Worm (Caenorhabditis elegans) whole organism, young adult: ENCODE measurements around the gene C45B2.8.

ENCODE experiments used
- C17E4.6 ChIP-seq: fragments of 200-800 bp; sonication (Bioruptor generic); IDR thresholded peaks from 2 replicates; pipeline ENCODE4 v1.3.6; 2022; ENCODE audit warnings: missing genetic modification reagents, missing genetic modification characterization, missing compliant biosample characterization
- D2030.7 ChIP-seq: fragments of 200-800 bp; sonication (Bioruptor generic); IDR thresholded peaks from 2 replicates; pipeline ENCODE4 v1.3.6; 2022; ENCODE audit warnings: missing genetic modification reagents, missing genetic modification characterization, missing compliant biosample characterization
- F22D6.2 ChIP-seq: sonication (generic microtip); optimal IDR thresholded peaks from 2 replicates; lab custom pipeline; 2016; ENCODE audit warnings: mild to moderate bottlenecking, missing genetic modification characterization, missing compliant biosample characterization
- F33H1.4 ChIP-seq: fragments of 200-800 bp; sonication (Bioruptor generic); IDR thresholded peaks from 2 replicates; pipeline ENCODE4 v1.3.6; 2022; ENCODE audit warnings: missing genetic modification reagents, missing genetic modification characterization, missing compliant biosample characterization
- F52B5.7 ChIP-seq: sonication (generic microtip); optimal IDR thresholded peaks from 2 replicates; lab custom pipeline; 2016; ENCODE audit warnings: mild to moderate bottlenecking, missing genetic modification characterization, missing compliant biosample characterization
- F57A8.1 ChIP-seq: fragments of 200-800 bp; sonication (Bioruptor generic); optimal IDR thresholded peaks from 2 replicates; lab custom pipeline; 2018; ENCODE audit warnings: mild to moderate bottlenecking, missing genetic modification characterization, moderate library complexity, missing compliant biosample characterization
- K11D2.4 ChIP-seq: fragments of 200-800 bp; sonication (Bioruptor generic); IDR thresholded peaks from 2 replicates; pipeline ENCODE4 v1.3.6; 2022; ENCODE audit warnings: missing genetic modification reagents, missing genetic modification characterization, missing compliant biosample characterization
- Y53F4B.3 ChIP-seq: fragments of 200-800 bp; sonication (Bioruptor generic); IDR thresholded peaks from 2 replicates; pipeline ENCODE4 v1.3.6; 2022; ENCODE audit warnings: missing genetic modification reagents, missing genetic modification characterization, missing compliant biosample characterization
- Y53G8AR.9 ChIP-seq: fragments of 200-800 bp; sonication (Bioruptor generic); conservative IDR thresholded peaks from 2 replicates; pipeline ENCODE4 v1.3.6; 2022; ENCODE audit warnings: missing genetic modification reagents, missing genetic modification characterization, missing compliant biosample characterization
- Y56A3A.18 ChIP-seq: fragments of 200-800 bp; sonication (Bioruptor generic); IDR thresholded peaks from 2 replicates; pipeline ENCODE4 v1.3.6; 2022; ENCODE audit warnings: missing genetic modification reagents, missing genetic modification characterization, missing compliant biosample characterization
- ama-1 ChIP-seq, 3 experiments: fragments of 150-350 bp in 1 of 3; sonication (generic microtip) in 2 of 3; optimal IDR thresholded peaks; 2 replicates each; lab custom pipeline; 2014 to 2018; ENCODE audit warnings: missing biosample characterization in 2 of 3, missing genetic modification characterization in 2 of 3, missing genetic modification reagents in 2 of 3
- atf-7 ChIP-seq: sonication (generic microtip); optimal IDR thresholded peaks from 2 replicates; lab custom pipeline; 2017; ENCODE audit warnings: mild to moderate bottlenecking, missing genetic modification characterization, missing compliant biosample characterization
- attf-3 ChIP-seq: fragments of 200-800 bp; sonication (Bioruptor generic); conservative IDR thresholded peaks from 2 replicates; pipeline ENCODE4 v1.3.6; 2022; ENCODE audit warnings: missing genetic modification reagents, missing genetic modification characterization, missing compliant biosample characterization
- attf-5 ChIP-seq: fragments of 200-800 bp; sonication (Bioruptor generic); optimal IDR thresholded peaks from 2 replicates; lab custom pipeline; 2018; ENCODE audit warnings: mild to moderate bottlenecking, missing genetic modification characterization, missing compliant biosample characterization
- attf-6 ChIP-seq: fragments of 200-800 bp; sonication (Bioruptor generic); IDR thresholded peaks from 2 replicates; pipeline ENCODE4 v1.3.6; 2022; ENCODE audit warnings: missing genetic modification reagents, missing genetic modification characterization, missing compliant biosample characterization
- dpff-1 ChIP-seq: sonication (generic microtip); optimal IDR thresholded peaks from 2 replicates; lab custom pipeline; 2017; ENCODE audit warnings: mild to moderate bottlenecking, missing genetic modification characterization, missing compliant biosample characterization
- egl-18 ChIP-seq: fragments of 200-800 bp; sonication (Bioruptor generic); IDR thresholded peaks from 2 replicates; pipeline ENCODE4 v1.3.6; 2022; ENCODE audit warnings: missing genetic modification reagents, missing genetic modification characterization, missing compliant biosample characterization
- egl-44 ChIP-seq: fragments of 200-800 bp; sonication (Bioruptor generic); IDR thresholded peaks from 2 replicates; pipeline ENCODE4 v1.3.6; 2022; ENCODE audit warnings: missing genetic modification reagents, missing genetic modification characterization, missing compliant biosample characterization
- egrh-3 ChIP-seq: fragments of 200-800 bp; sonication (Bioruptor generic); IDR thresholded peaks from 2 replicates; pipeline ENCODE4 v1.3.6; 2022; ENCODE audit warnings: missing genetic modification reagents, missing genetic modification characterization, missing compliant biosample characterization
- ekl-4 ChIP-seq: fragments of 200-800 bp; sonication (Bioruptor generic); IDR thresholded peaks from 2 replicates; pipeline ENCODE4 v1.3.6; 2022; ENCODE audit warnings: missing genetic modification reagents, missing genetic modification characterization, missing compliant biosample characterization
- fkh-3 ChIP-seq: sonication (generic microtip); optimal IDR thresholded peaks from 2 replicates; lab custom pipeline; 2016; ENCODE audit warnings: mild to moderate bottlenecking, missing genetic modification characterization, missing compliant biosample characterization
- lag-1 ChIP-seq: fragments of 200-800 bp; sonication (Bioruptor generic); IDR thresholded peaks from 2 replicates; pipeline ENCODE4 v1.3.6; 2022; ENCODE audit warnings: missing genetic modification reagents, missing genetic modification characterization, missing compliant biosample characterization
- let-607 ChIP-seq, 2 experiments: fragments of 200-800 bp in 1 of 2; sonication (Bioruptor generic) in 1 of 2; sonication (generic microtip) in 1 of 2; optimal IDR thresholded peaks; 2 replicates each; lab custom pipeline; 2016 to 2018; ENCODE audit warnings: mild to moderate bottlenecking in 2 of 2, missing compliant biosample characterization in 2 of 2, missing genetic modification characterization in 2 of 2, moderate library complexity in 2 of 2, missing genotype in 1 of 2
- lin-35 ChIP-seq, 3 experiments: fragments of 150-350 bp in 2 of 3; sonication (generic microtip) in 1 of 3; optimal IDR thresholded peaks; 2 replicates each; lab custom pipeline; 2014 to 2018; ENCODE audit warnings: missing biosample characterization in 3 of 3, missing genetic modification characterization in 3 of 3, missing genetic modification reagents in 3 of 3
- lin-40 ChIP-seq: sonication (generic microtip); optimal IDR thresholded peaks from 2 replicates; lab custom pipeline; 2016; ENCODE audit warnings: missing genetic modification characterization, mild to moderate bottlenecking, missing compliant biosample characterization, missing genotype, missing genetic modification reagents
- lin-54 ChIP-seq: fragments of 200-800 bp; sonication (Bioruptor generic); optimal IDR thresholded peaks from 2 replicates; lab custom pipeline; 2018; ENCODE audit warnings: mild to moderate bottlenecking, missing genetic modification characterization, missing compliant biosample characterization
- lir-1 ChIP-seq: fragments of 200-800 bp; sonication (Bioruptor generic); conservative IDR thresholded peaks from 2 replicates; pipeline ENCODE4 v1.3.6; 2022; ENCODE audit warnings: missing genetic modification reagents, missing genetic modification characterization, missing compliant biosample characterization
- lsy-27 ChIP-seq: sonication (generic microtip); optimal IDR thresholded peaks from 2 replicates; lab custom pipeline; 2017; ENCODE audit warnings: missing genetic modification characterization, mild to moderate bottlenecking, missing compliant biosample characterization, antibody characterized with exemption, missing genotype, borderline replicate concordance; ENCODE audit not compliant: insufficient read depth
- madf-8 ChIP-seq: fragments of 200-800 bp; sonication (Bioruptor generic); conservative IDR thresholded peaks from 2 replicates; pipeline ENCODE4 v1.3.6; 2022; ENCODE audit warnings: missing genetic modification reagents, missing genetic modification characterization, missing compliant biosample characterization
- mcd-1 ChIP-seq: fragments of 200-800 bp; sonication (Bioruptor generic); IDR thresholded peaks from 2 replicates; pipeline ENCODE4 v1.3.6; 2022; ENCODE audit warnings: missing genetic modification reagents, missing genetic modification characterization, missing compliant biosample characterization
- mel-28 ChIP-seq: sonication (generic microtip); optimal IDR thresholded peaks from 2 replicates; lab custom pipeline; 2016; ENCODE audit warnings: borderline replicate concordance, mild to moderate bottlenecking, missing genetic modification characterization, missing compliant biosample characterization
- mes-4 ChIP-seq: sonication (generic microtip); optimal IDR thresholded peaks from 2 replicates; lab custom pipeline; 2016; ENCODE audit warnings: missing genotype, missing genetic modification characterization, missing compliant biosample characterization
- nfya-2 ChIP-seq: fragments of 200-800 bp; sonication (Bioruptor generic); IDR thresholded peaks from 2 replicates; pipeline ENCODE4 v1.3.6; 2022; ENCODE audit warnings: missing genetic modification reagents, missing genetic modification characterization, missing compliant biosample characterization
- rcor-1 ChIP-seq: fragments of 200-800 bp; sonication (Bioruptor generic); IDR thresholded peaks from 2 replicates; pipeline ENCODE4 v1.3.6; 2022; ENCODE audit warnings: missing genetic modification reagents, missing genetic modification characterization, missing compliant biosample characterization
- rec-8 ChIP-seq, 2 experiments: sonication (generic microtip); optimal IDR thresholded peaks; 2 replicates each; lab custom pipeline; 2016; ENCODE audit warnings: mild to moderate bottlenecking in 2 of 2, missing genetic modification characterization in 2 of 2, missing genetic modification reagents in 2 of 2, missing genotype in 2 of 2, missing biosample characterization in 1 of 2, missing compliant biosample characterization in 1 of 2, moderate library complexity in 1 of 2
- sdz-38 ChIP-seq: sonication (generic microtip); optimal IDR thresholded peaks from 2 replicates; lab custom pipeline; 2016; ENCODE audit warnings: missing genotype, missing genetic modification characterization, missing compliant biosample characterization
- snpc-1.1 ChIP-seq: sonication (generic microtip); optimal IDR thresholded peaks from 2 replicates; lab custom pipeline; 2017; ENCODE audit warnings: missing genetic modification characterization, mild to moderate bottlenecking, missing compliant biosample characterization, antibody characterized with exemption, moderate library complexity, missing genotype, missing genetic modification reagents; ENCODE audit not compliant: insufficient read depth
- snpc-1.3 ChIP-seq: sonication (generic microtip); optimal IDR thresholded peaks from 2 replicates; lab custom pipeline; 2017; ENCODE audit warnings: missing genetic modification characterization, mild to moderate bottlenecking, missing compliant biosample characterization, antibody characterized with exemption, moderate library complexity, missing genotype, missing genetic modification reagents; ENCODE audit not compliant: insufficient read depth
- snpc-3.4 ChIP-seq: sonication (generic microtip); optimal IDR thresholded peaks from 2 replicates; lab custom pipeline; 2017; ENCODE audit warnings: missing genetic modification characterization, mild to moderate bottlenecking, missing compliant biosample characterization, antibody characterized with exemption, moderate library complexity, missing genotype, missing genetic modification reagents
- snpc-4 ChIP-seq, 5 experiments: fragments of 150-350 bp in 1 of 5; sonication (generic microtip) in 4 of 5; optimal IDR thresholded peaks; 2 replicates each; lab custom pipeline; 2014 to 2018; ENCODE audit warnings: missing genetic modification characterization in 5 of 5, missing biosample characterization in 3 of 5, antibody characterized with exemption in 2 of 5, mild to moderate bottlenecking in 2 of 5, missing compliant biosample characterization in 2 of 5, missing genotype in 2 of 5, moderate library complexity in 2 of 5, missing genetic modification reagents in 1 of 5
- sptf-2 ChIP-seq: fragments of 200-800 bp; sonication (Bioruptor generic); optimal IDR thresholded peaks from 2 replicates; lab custom pipeline; 2018; ENCODE audit warnings: mild to moderate bottlenecking, missing genetic modification characterization, missing compliant biosample characterization
- xnd-1 ChIP-seq: sonication (generic microtip); optimal IDR thresholded peaks from 2 replicates; lab custom pipeline; 2016; ENCODE audit warnings: missing genotype, missing genetic modification reagents, missing genetic modification characterization, missing compliant biosample characterization
- ztf-25 ChIP-seq: fragments of 200-800 bp; sonication (Bioruptor generic); IDR thresholded peaks from 2 replicates; pipeline ENCODE4 v1.3.6; 2022; ENCODE audit warnings: missing genetic modification reagents, missing genetic modification characterization, missing compliant biosample characterization
- ztf-28 ChIP-seq: fragments of 200-800 bp; sonication (Bioruptor generic); IDR thresholded peaks from 2 replicates; pipeline ENCODE4 v1.3.6; 2022; ENCODE audit warnings: missing genetic modification reagents, missing genetic modification characterization, missing compliant biosample characterization
- ztf-6 ChIP-seq: fragments of 200-800 bp; sonication (Bioruptor generic); IDR thresholded peaks from 2 replicates; pipeline ENCODE4 v1.3.6; 2022; ENCODE audit warnings: missing genetic modification reagents, missing genetic modification characterization, missing compliant biosample characterization

The C45B2.8 gene

DNA sequence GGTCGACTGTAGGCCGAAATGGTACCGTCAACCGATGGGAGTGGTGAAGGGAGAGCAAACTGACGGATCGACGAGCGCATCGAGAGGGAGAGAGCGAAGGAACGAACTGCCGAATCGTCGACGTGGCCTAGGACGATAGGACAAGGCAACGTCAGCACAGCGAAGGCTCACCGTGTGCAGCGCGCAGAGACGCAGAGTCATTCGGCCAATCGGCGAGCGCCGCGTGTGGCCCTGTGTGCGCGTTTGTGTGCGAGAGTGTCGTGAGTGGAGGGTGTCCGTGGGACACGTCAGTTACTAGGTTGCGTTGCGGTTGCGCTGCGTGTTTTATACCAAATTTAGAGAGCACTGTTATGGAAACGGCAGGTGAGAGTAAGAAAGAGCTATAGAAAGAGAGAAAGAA, 4.2 kb downstream of the C45B2.8 start, which contains the start of gene hsp-3:
Gene hsp-3, minus strand, starts transcription at position 158 of the 400 bp plus-strand sequence.
- TF ChIP-seq lir-1 (peak; percentile 95), fkh-3 (peak; percentile 31), F52B5.7 (peak; percentile 76), F57A8.1 (GFP tag; lab: Kevin White, UChicago) (no peak), let-607 (tag; optimal IDR thresholded peaks at IDR 0.05; lab: Kevin White, UChicago) (peak; percentile 100), Y53F4B.3 (GFP tag; lab: Robert Waterston, UW) (no peak), nfya-2 (GFP tag; lab: Robert Waterston, UW) (peak; percentile 99), Y53G8AR.9 (GFP tag; lab: Robert Waterston, UW) (peak; percentile 94), madf-8 (GFP tag; lab: Robert Waterston, UW) (no peak), mcd-1 (peak; percentile 92), ztf-6 (peak; percentile 85), attf-5 (GFP tag; lab: Kevin White, UChicago) (peak; percentile 96), lag-1 (GFP tag; lab: Robert Waterston, UW) (no peak), attf-3 (GFP tag; lab: Robert Waterston, UW) (0 out of 2 replicates have a peak, but pooled peaks have one; percentile 15), snpc-1.3 (tag; lab: Kevin White, UChicago) (no peak), lsy-27 (tag; lab: Kevin White, UChicago) (no peak), ztf-25 (GFP tag; lab: Robert Waterston, UW) (no peak), Y56A3A.18 (GFP tag; lab: Robert Waterston, UW) (peak; percentile 80), mes-4 (no peak), attf-6 (no peak), snpc-1.1 (no peak), rcor-1 (GFP tag; lab: Robert Waterston, UW) (peak; percentile 86), egl-44 (peak; percentile 92), ekl-4 (GFP tag; lab: Robert Waterston, UW) (peak; percentile 95), D2030.7 (GFP tag; lab: Robert Waterston, UW) (0 out of 2 replicates have a peak, but pooled peaks have one; percentile 31), C17E4.6 (peak; percentile 70; the same call in 1 of the 2 replicates), F33H1.4 (peak; percentile 13; the same call in 1 of the 2 replicates), snpc-3.4 (tag; lab: Kevin White, UChicago) (no peak), ztf-28 (0 out of 2 replicates have a peak, but pooled peaks have one; percentile 62), sdz-38 (tag; lab: Kevin White, UChicago) (no peak), snpc-4 (GFP tag; optimal IDR thresholded peaks at IDR 0.05; lab: Kevin White, UChicago) (no peak), snpc-4 (tag; optimal IDR thresholded peaks at IDR 0.05; lab: Kevin White, UChicago) (peak in 3 of 4 experiments; percentile 60 to 82 (median 78)), mel-28 (tag; lab: Kevin White, UChicago) (peak; percentile 5), rec-8 (tag; optimal IDR thresholded peaks at IDR 0.05; lab: Kevin White, UChicago) (peak in 1 of 2 experiments; percentile 10), lin-40 (tag; lab: Kevin White, UChicago) (peak; percentile 96), egrh-3 (GFP tag; lab: Robert Waterston, UW) (peak; percentile 94), sptf-2 (GFP tag; lab: Kevin White, UChicago) (peak; percentile 51), lin-54 (peak; percentile 83), K11D2.4 (GFP tag; lab: Robert Waterston, UW) (peak; percentile 93), F22D6.2 (tag; lab: Kevin White, UChicago) (peak; percentile 83), xnd-1 (tag; lab: Kevin White, UChicago) (no peak), egl-18 (GFP tag; lab: Robert Waterston, UW) (peak; percentile 82; the same call in 1 of the 2 replicates), ama-1 (optimal IDR thresholded peaks at IDR 0.05; lab: Kevin White, UChicago) (no peak), ama-1 (GFP tag; optimal IDR thresholded peaks at IDR 0.05; lab: Kevin White, UChicago) (no peak), lin-35 (GFP tag; optimal IDR thresholded peaks at IDR 0.05; lab: Kevin White, UChicago) (peak in 1 of 3 experiments; percentile 86), dpff-1 (tag; lab: Kevin White, UChicago) (no peak), atf-7 (tag; lab: Kevin White, UChicago) (peak; percentile 96)
